Fruit fly (Drosophila melanogaster) whole organism: ENCODE results near the gene Srp9.

ENCODE experiments used
- CG8478 ChIP-seq: fragments of >200 bp; optimal IDR thresholded peaks from 2 replicates; lab custom pipeline; 2018; ENCODE audit warnings: inconsistent platforms
- Dll ChIP-seq: fragments of >200 bp; optimal IDR thresholded peaks from 2 replicates; lab custom pipeline; 2017
- EcR ChIP-seq, 2 experiments: fragments of >200 bp; optimal IDR thresholded peaks; 2 replicates each; lab custom pipeline; 2017; ENCODE audit warnings: missing biosample characterization in 2 of 2, missing genetic modification characterization in 2 of 2, missing genetic modification reagents in 2 of 2
- pan ChIP-seq: fragments of >200 bp; optimal IDR thresholded peaks from 2 replicates; lab custom pipeline; 2017
- psq ChIP-seq: fragments of >200 bp; optimal IDR thresholded peaks from 2 replicates; lab custom pipeline; 2017

- TF ChIP-seq CG8478 (lab: Kevin White, UChicago) (no peak), Dll (no peak), psq (lab: Kevin White, UChicago) (no peak), EcR (GFP tag; optimal IDR thresholded peaks at IDR 0.05; lab: Kevin White, UChicago) (no peak), pan (no peak)
Measured at dm6 chr3L:7961973-7962753, 26.0 kb downstream of the Srp9 start.
